Worm (Caenorhabditis elegans): ENCODE measurements around the gene ubxn-5.

ubxn-5 gene

DNA sequence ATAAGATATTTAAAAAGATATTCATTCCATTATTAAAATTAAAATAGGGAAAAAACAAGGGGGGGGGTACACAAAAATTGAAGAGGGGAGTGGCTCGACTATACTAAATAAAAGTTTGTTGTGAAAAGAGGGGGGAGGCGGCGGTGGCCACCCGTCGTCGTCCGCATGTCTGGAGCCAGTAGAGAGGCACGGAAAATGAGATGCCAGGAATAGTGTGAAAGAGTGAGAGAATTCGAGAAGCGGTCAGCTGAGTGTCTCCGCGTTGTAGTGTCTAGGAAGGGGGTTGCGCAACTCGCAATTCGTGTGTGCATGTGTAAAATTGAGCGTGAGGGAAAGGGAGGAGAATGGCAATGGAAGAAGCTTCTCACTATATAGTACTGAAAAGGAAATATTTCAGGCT is 32.0 kb downstream of the ubxn-5 start (continued):
- TF ChIP-seq K09A11.1 (tag; optimal IDR thresholded peaks at IDR 0.05; ENCODE audit: insufficient read depth) (no peak), unc-42 (tag; optimal IDR thresholded peaks at IDR 0.05) (peak; percentile 59), hlh-30 (tag; optimal IDR thresholded peaks at IDR 0.05; ENCODE audit: insufficient read depth) (peak; percentile 81), hlh-6 (tag; optimal IDR thresholded peaks at IDR 0.05) (no peak), hlh-13 (GFP tag; optimal IDR thresholded peaks at IDR 0.05) (peak; percentile 4), dmd-4 (tag; optimal IDR thresholded peaks at IDR 0.05; ENCODE audit: borderline replicate concordance) (no peak), syd-9 (tag; optimal IDR thresholded peaks at IDR 0.05) (peak; percentile 23)

DNA sequence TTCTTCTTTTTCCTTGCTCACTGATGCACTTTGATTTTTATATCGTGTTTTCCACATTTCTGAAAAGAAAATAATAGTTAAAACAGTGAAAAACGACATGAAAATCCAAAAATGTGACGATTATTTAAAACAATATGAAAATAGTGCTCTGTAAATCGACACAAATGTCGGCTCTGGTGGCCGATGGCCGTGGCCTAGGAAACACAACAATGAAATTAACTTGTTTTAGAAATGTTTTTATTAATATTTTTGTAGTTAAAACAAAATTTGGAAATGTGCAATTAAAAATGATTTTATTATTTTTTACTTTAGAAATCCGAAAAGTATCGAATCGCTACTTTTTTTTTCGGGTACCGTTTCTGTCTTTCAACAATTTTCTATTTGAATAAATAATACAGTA is 33.5 kb downstream of the ubxn-5 start, which contains the start of gene arv-1:
TSS of gene arv-1 (minus strand) at position 65 of the 400 bp plus-strand sequence.
- TF ChIP-seq hlh-30 (tag; optimal IDR thresholded peaks at IDR 0.05; ENCODE audit: insufficient read depth) = no peak
- no peak for TF ChIP-seq madf-2 (tag; optimal IDR thresholded peaks at IDR 0.05)
- no peak for TF ChIP-seq ceh-22 (tag; optimal IDR thresholded peaks at IDR 0.05)
- TF ChIP-seq lim-6 (tag; optimal IDR thresholded peaks at IDR 0.05) = no peak
- TF ChIP-seq ets-4 (tag; optimal IDR thresholded peaks at IDR 0.05) = peak; percentile 70
- TF ChIP-seq hlh-8 (tag; optimal IDR thresholded peaks at IDR 0.05) = peak; percentile 65
- TF ChIP-seq elt-2 (tag; optimal IDR thresholded peaks at IDR 0.05) = peak; percentile 19
- TF ChIP-seq tbx-7 (tag; optimal IDR thresholded peaks at IDR 0.05) = peak; percentile 74
- peak; percentile 40 for TF ChIP-seq ceh-14 (tag; optimal IDR thresholded peaks at IDR 0.05)
- TF ChIP-seq tbx-2 (tag; optimal IDR thresholded peaks at IDR 0.05) = peak; percentile 81
- TF ChIP-seq unc-42 (tag; optimal IDR thresholded peaks at IDR 0.05) = peak; percentile 42
- TF ChIP-seq pha-2 (tag; optimal IDR thresholded peaks at IDR 0.05) = peak; percentile 14
- TF ChIP-seq ttx-3 (tag; optimal IDR thresholded peaks at IDR 0.05) = no peak
- peak; percentile 36 for TF ChIP-seq fax-1 (tag; optimal IDR thresholded peaks at IDR 0.05)
- TF ChIP-seq zip-5 (tag; optimal IDR thresholded peaks at IDR 0.05) = peak; percentile 54
- TF ChIP-seq C38D4.7 (GFP tag; optimal IDR thresholded peaks at IDR 0.05) = peak; percentile 26
- TF ChIP-seq C08G9.2 (tag; optimal IDR thresholded peaks at IDR 0.05) = peak; percentile 52
- TF ChIP-seq ceh-2 (tag; optimal IDR thresholded peaks at IDR 0.05) = peak; percentile 64
- peak; percentile 4 for TF ChIP-seq ceh-34 (tag; optimal IDR thresholded peaks at IDR 0.05)
- peak; percentile 24 for TF ChIP-seq ref-2 (tag; optimal IDR thresholded peaks at IDR 0.05)
- peak; percentile 79 for TF ChIP-seq ceh-31 (tag; optimal IDR thresholded peaks at IDR 0.05)
- TF ChIP-seq sox-2 (GFP tag; IDR thresholded peaks at IDR 0.05) = 0 out of 2 replicates have a peak, but pooled peaks have one; percentile 22

DNA sequence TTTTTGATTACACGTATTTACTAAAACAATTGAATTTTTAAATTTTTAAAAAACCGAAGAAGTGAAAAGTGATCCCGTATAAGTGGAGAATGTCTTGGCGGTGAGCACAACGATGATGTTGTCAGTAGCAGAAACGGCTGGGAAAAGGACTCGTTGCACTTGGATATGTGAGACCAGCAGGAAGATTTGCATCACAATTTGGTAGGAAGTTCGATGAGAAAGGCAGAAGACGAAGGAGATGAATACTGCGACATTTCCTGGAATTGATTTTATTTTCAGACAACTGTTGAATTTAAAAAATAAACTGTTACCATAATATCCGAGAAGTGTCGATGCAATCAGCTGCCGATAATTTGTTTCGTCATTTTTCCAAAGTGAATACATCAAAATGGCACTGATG is 34.4 kb downstream of the ubxn-5 start, which contains the start of gene R05H5.4:
TSS of gene R05H5.4 (minus strand) at position 101 of the 400 bp plus-strand sequence.
- TF ChIP-seq ets-4 (tag; optimal IDR thresholded peaks at IDR 0.05) (no peak), ceh-30 (tag; optimal IDR thresholded peaks at IDR 0.05) (no peak), sox-4 (tag; optimal IDR thresholded peaks at IDR 0.05) (no peak), ceh-45 (GFP tag; IDR thresholded peaks at IDR 0.05) (no peak), sox-2 (GFP tag; IDR thresholded peaks at IDR 0.05) (no peak), ceh-34 (tag; optimal IDR thresholded peaks at IDR 0.05) (no peak), pha-2 (tag; optimal IDR thresholded peaks at IDR 0.05) (no peak), ceh-31 (tag; optimal IDR thresholded peaks at IDR 0.05) (no peak)

DNA sequence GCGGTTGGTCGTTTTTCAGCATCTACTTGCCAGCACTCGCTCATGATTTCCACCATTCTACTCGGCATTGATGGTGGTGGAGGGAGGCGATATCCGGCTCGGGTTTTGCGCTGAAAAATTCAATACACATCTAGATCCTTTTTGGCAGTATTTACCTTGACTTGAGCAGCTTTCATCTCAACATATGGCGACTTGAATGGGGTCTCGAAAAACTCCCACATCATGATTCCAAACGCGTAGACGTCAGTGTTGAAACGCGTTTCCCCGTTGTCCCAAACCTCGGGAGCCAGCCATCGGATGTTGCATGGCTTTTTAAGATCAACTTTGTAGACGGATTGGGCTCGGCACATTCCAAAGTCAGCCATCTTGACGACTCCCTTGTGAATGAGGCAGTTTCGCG is 35.8 kb downstream of the ubxn-5 start:
- TF ChIP-seq rnt-1 (tag; optimal IDR thresholded peaks at IDR 0.05) = no peak
- no peak for TF ChIP-seq ztf-16 (tag; optimal IDR thresholded peaks at IDR 0.05)
- no peak for TF ChIP-seq che-1 (tag; optimal IDR thresholded peaks at IDR 0.05)
- no peak for TF ChIP-seq ama-1 (optimal IDR thresholded peaks at IDR 0.05)
- TF ChIP-seq hlh-15 (tag; optimal IDR thresholded peaks at IDR 0.05) = no peak
- TF ChIP-seq tbx-2 (tag; optimal IDR thresholded peaks at IDR 0.05) = no peak
